Fruit fly (Drosophila melanogaster) ovary, adult (tissue): ENCODE results near the gene CG10631.

Experiments used
- CG17801 ChIP-seq: fragments of 200-800 bp; optimal IDR thresholded peaks from 2 replicates; lab custom pipeline; 2019; ENCODE audit warnings: missing biosample characterization, mild to moderate bottlenecking, missing genetic modification characterization, moderate library complexity; ENCODE audit not compliant: partially characterized antibody

The CG10631 gene

dm6 chr2L:19769703-19770102 is 13.0 kb upstream of the CG10631 start:
- no peak for TF ChIP-seq CG17801 (GFP tag; lab: Kevin White, UChicago)

dm6 chr2L:19768967-19769366 is 12.3 kb upstream of the CG10631 start, which contains the start of gene bsh:
bsh (minus strand) TSS chr2L:19769067.
- TF ChIP-seq CG17801 (GFP tag; lab: Kevin White, UChicago): no peak

- TF ChIP-seq CG17801 (GFP tag; lab: Kevin White, UChicago): no peak
Observed at dm6 chr2L:19765406-19765805, 8.7 kb upstream of the CG10631 start.

- no peak for TF ChIP-seq CG17801 (GFP tag; lab: Kevin White, UChicago)
Observed at dm6 chr2L:19764581-19765136, 8.0 kb upstream of the CG10631 start.

- TF ChIP-seq CG17801 (GFP tag; lab: Kevin White, UChicago): peak; percentile 76
Observed at dm6 chr2L:19763773-19764580, 7.3 kb upstream of the CG10631 start, which contains the start of gene fbp. fbp (minus strand) TSS chr2L:19764136.

- TF ChIP-seq CG17801 (GFP tag; lab: Kevin White, UChicago): no peak
Observed at dm6 chr2L:19763446-19763772, 6.7 kb upstream of the CG10631 start.

- TF ChIP-seq CG17801 (GFP tag; lab: Kevin White, UChicago): peak; percentile 78
Observed at dm6 chr2L:19758511-19759128, 1.9 kb upstream of the CG10631 start, which contains the start of the genes CG10628 and Dus3. CG10628 (minus strand) TSS chr2L:19758615. Dus3 (plus strand) TSS chr2L:19758879.

- TF ChIP-seq CG17801 (GFP tag; lab: Kevin White, UChicago): no peak
Observed at dm6 chr2L:19756040-19756439, 664 bp downstream of the CG10631 start.

- no peak for TF ChIP-seq CG17801 (GFP tag; lab: Kevin White, UChicago)
Observed at dm6 chr2L:19755015-19755414, 1.7 kb downstream of the CG10631 start.

- TF ChIP-seq CG17801 (GFP tag; lab: Kevin White, UChicago): no peak
Observed at dm6 chr2L:19750571-19750970, 6.1 kb downstream of the CG10631 start.

dm6 chr2L:19735635-19736109 is 21.0 kb downstream of the CG10631 start, which contains the start of the genes CG10462 and Nf-YB:
CG10462 (minus strand) TSS chr2L:19735980.
Nf-YB (plus strand) TSS chr2L:19736044.
- no peak for TF ChIP-seq CG17801 (GFP tag; lab: Kevin White, UChicago)

dm6 chr2L:19722517-19722916 is 34.2 kb downstream of the CG10631 start:
- TF ChIP-seq CG17801 (GFP tag; lab: Kevin White, UChicago): no peak

dm6 chr2L:19700868-19701267 is 55.8 kb downstream of the CG10631 start, which contains the start of gene scw:
scw (minus strand) TSS chr2L:19700968.
- TF ChIP-seq CG17801 (GFP tag; lab: Kevin White, UChicago): no peak
